Worm (Caenorhabditis elegans) whole organism, mixed stage, embryonic: ENCODE results near the gene mcm-5.

ENCODE experiments used
- M03D4.4 ChIP-seq: sonication (generic microtip); optimal IDR thresholded peaks from 2 replicates; lab custom pipeline; 2017; ENCODE audit warnings: mild to moderate bottlenecking, missing genetic modification characterization, missing compliant biosample characterization
- bed-3 ChIP-seq: fragments of 200-800 bp; sonication (Bioruptor generic); optimal IDR thresholded peaks from 3 replicates; lab custom pipeline; 2018; ENCODE audit warnings: mild to moderate bottlenecking, missing genetic modification characterization, moderate library complexity, missing compliant biosample characterization
- blmp-1 ChIP-seq: fragments of 150-350 bp; optimal IDR thresholded peaks from 2 replicates; lab custom pipeline; 2014; ENCODE audit warnings: missing biosample characterization, missing genetic modification characterization
- ceh-39 ChIP-seq: fragments of 150-350 bp; optimal IDR thresholded peaks from 2 replicates; lab custom pipeline; 2014; ENCODE audit warnings: missing biosample characterization, missing genetic modification characterization
- ceh-43 ChIP-seq: fragments of 200-800 bp; sonication (Bioruptor generic); optimal IDR thresholded peaks from 2 replicates; lab custom pipeline; 2018; ENCODE audit warnings: mild to moderate bottlenecking, missing genetic modification characterization, moderate library complexity, missing compliant biosample characterization
- ceh-83 ChIP-seq: fragments of 200-800 bp; sonication (Bioruptor generic); optimal IDR thresholded peaks from 2 replicates; lab custom pipeline; 2018; ENCODE audit warnings: mild to moderate bottlenecking, missing genetic modification characterization, missing compliant biosample characterization
- ces-1 ChIP-seq: fragments of 150-350 bp; optimal IDR thresholded peaks from 2 replicates; lab custom pipeline; 2014; ENCODE audit warnings: missing biosample characterization, missing genetic modification reagents, missing genetic modification characterization
- cnd-1 ChIP-seq: fragments of 200-800 bp; sonication (Bioruptor generic); optimal IDR thresholded peaks from 2 replicates; lab custom pipeline; 2018; ENCODE audit warnings: mild to moderate bottlenecking, missing genetic modification characterization, missing compliant biosample characterization
- drap-1 ChIP-seq: fragments of 200-800 bp; sonication (Bioruptor generic); optimal IDR thresholded peaks from 3 replicates; lab custom pipeline; 2018; ENCODE audit warnings: mild to moderate bottlenecking, missing genetic modification characterization, missing compliant biosample characterization
- elt-3 ChIP-seq: fragments of 150-350 bp; optimal IDR thresholded peaks from 2 replicates; lab custom pipeline; 2014; ENCODE audit warnings: missing biosample characterization, missing genetic modification characterization
- flh-1 ChIP-seq: fragments of 200-800 bp; sonication (Bioruptor generic); optimal IDR thresholded peaks from 2 replicates; lab custom pipeline; 2018; ENCODE audit warnings: mild to moderate bottlenecking, missing genetic modification characterization, moderate library complexity, missing compliant biosample characterization
- lin-13 ChIP-seq: fragments of 150-350 bp; optimal IDR thresholded peaks from 2 replicates; lab custom pipeline; 2014; ENCODE audit warnings: missing biosample characterization, missing genetic modification characterization
- lin-32 ChIP-seq: fragments of 200-800 bp; sonication (Bioruptor generic); optimal IDR thresholded peaks from 2 replicates; lab custom pipeline; 2018; ENCODE audit warnings: mild to moderate bottlenecking, missing genetic modification characterization, missing compliant biosample characterization
- lsy-2 ChIP-seq: fragments of 150-350 bp; optimal IDR thresholded peaks from 2 replicates; lab custom pipeline; 2014; ENCODE audit warnings: missing biosample characterization, missing genetic modification characterization
- mep-1 ChIP-seq: fragments of 150-350 bp; optimal IDR thresholded peaks from 2 replicates; lab custom pipeline; 2017; ENCODE audit warnings: missing biosample characterization, missing genetic modification reagents, missing genetic modification characterization, inconsistent platforms
- nhr-237 ChIP-seq: fragments of 150-350 bp; optimal IDR thresholded peaks from 2 replicates; lab custom pipeline; 2014; ENCODE audit warnings: missing biosample characterization, missing genetic modification characterization
- nhr-76 ChIP-seq: sonication (generic microtip); optimal IDR thresholded peaks from 2 replicates; lab custom pipeline; 2017; ENCODE audit warnings: missing biosample characterization, missing genetic modification characterization
- sem-2 ChIP-seq: fragments of 200-800 bp; sonication (Bioruptor generic); optimal IDR thresholded peaks from 2 replicates; lab custom pipeline; 2018; ENCODE audit warnings: mild to moderate bottlenecking, missing genetic modification characterization, missing compliant biosample characterization
- sptf-1 ChIP-seq: sonication (generic microtip); optimal IDR thresholded peaks from 2 replicates; lab custom pipeline; 2017; ENCODE audit warnings: mild to moderate bottlenecking, missing genetic modification characterization, moderate library complexity, missing compliant biosample characterization
- tbx-8 ChIP-seq: fragments of 200-800 bp; sonication (Bioruptor generic); optimal IDR thresholded peaks from 2 replicates; lab custom pipeline; 2018; ENCODE audit warnings: mild to moderate bottlenecking, missing genetic modification characterization, moderate library complexity, missing compliant biosample characterization
- unc-120 ChIP-seq: sonication (generic microtip); optimal IDR thresholded peaks from 2 replicates; lab custom pipeline; 2017; ENCODE audit warnings: missing genetic modification characterization, missing compliant biosample characterization; ENCODE audit not compliant: poor library complexity, severe bottlenecking
- unc-39 ChIP-seq: fragments of 150-350 bp; optimal IDR thresholded peaks from 2 replicates; lab custom pipeline; 2014; ENCODE audit warnings: missing biosample characterization, missing genetic modification characterization
- zip-8 ChIP-seq: fragments of 150-350 bp; optimal IDR thresholded peaks from 2 replicates; lab custom pipeline; 2014; ENCODE audit warnings: missing biosample characterization, missing genetic modification characterization
- ztf-11 ChIP-seq: fragments of 150-350 bp; optimal IDR thresholded peaks from 2 replicates; lab custom pipeline; 2014; ENCODE audit warnings: missing biosample characterization, missing genetic modification characterization

Gene mcm-5

DNA sequence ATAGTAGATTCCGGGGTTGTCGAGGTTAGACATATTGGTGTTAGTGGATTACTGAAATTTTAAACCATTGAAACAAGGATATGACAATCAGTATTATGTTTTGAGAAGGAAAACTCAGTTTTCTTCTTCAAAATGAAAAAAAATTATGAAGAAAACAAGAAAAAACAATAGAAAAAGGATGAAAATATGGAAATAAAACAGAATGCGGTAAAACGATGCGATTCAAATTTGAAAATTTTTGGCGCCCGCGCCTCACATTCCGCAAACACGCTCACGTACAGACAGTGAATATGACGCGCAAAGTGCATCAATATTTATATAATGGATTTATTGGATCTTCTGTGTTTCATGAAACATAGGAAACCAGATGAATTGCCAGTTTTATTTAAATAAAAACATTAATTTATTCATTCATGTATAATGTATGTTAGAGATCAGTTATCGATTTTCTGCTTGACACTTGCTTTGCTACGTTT, at the start of gene mcm-5:
Gene mcm-5, minus strand, starts transcription at position 51 of the 476 bp plus-strand sequence.
- TF ChIP-seq ces-1 (GFP tag; lab: Kevin White, UChicago): peak; percentile 56
- TF ChIP-seq sptf-1 (tag; lab: Kevin White, UChicago): no peak
- no peak for TF ChIP-seq ceh-83
- TF ChIP-seq lsy-2 (tag; lab: Kevin White, UChicago): peak; percentile 30
- TF ChIP-seq M03D4.4 (tag; lab: Kevin White, UChicago): no peak
- TF ChIP-seq bed-3: no peak
- peak; percentile 22 for TF ChIP-seq ceh-39 (tag; lab: Kevin White, UChicago)
- peak; percentile 67 for TF ChIP-seq mep-1 (tag; lab: Kevin White, UChicago)
- TF ChIP-seq nhr-237 (tag; lab: Kevin White, UChicago): no peak

DNA sequence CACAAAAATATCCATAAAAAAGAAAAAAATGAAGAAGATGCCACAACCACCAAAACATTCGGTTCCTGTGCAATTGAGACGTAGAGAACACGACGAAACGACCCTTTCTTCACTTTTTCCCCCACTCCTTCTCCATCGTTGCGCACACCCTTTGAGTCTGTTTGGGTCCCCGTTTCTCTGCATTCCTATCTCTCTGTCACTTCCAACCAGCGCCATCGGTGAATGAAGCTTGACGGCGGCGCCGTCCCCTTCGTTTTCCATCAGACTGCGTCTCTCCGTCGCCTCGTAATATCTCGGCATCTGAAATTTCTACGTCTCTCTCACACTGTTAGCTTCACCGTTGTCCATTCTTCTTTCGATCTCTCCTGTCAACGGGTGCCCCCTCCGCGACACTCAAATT, 44.5 kb upstream of the mcm-5 start:
- TF ChIP-seq ztf-11 (tag; lab: Kevin White, UChicago): no peak
- TF ChIP-seq lin-13 (tag; lab: Kevin White, UChicago): no peak
- TF ChIP-seq sptf-1 (tag; lab: Kevin White, UChicago): no peak
- no peak for TF ChIP-seq ceh-39 (tag; lab: Kevin White, UChicago)
- TF ChIP-seq nhr-76 (tag; lab: Kevin White, UChicago): no peak
- TF ChIP-seq flh-1: no peak
- no peak for TF ChIP-seq drap-1
- TF ChIP-seq M03D4.4 (tag; lab: Kevin White, UChicago): no peak
- no peak for TF ChIP-seq blmp-1 (tag; lab: Kevin White, UChicago)
- no peak for TF ChIP-seq nhr-237 (tag; lab: Kevin White, UChicago)
- no peak for TF ChIP-seq ceh-43 (GFP tag; lab: Kevin White, UChicago)
- TF ChIP-seq zip-8: no peak

DNA sequence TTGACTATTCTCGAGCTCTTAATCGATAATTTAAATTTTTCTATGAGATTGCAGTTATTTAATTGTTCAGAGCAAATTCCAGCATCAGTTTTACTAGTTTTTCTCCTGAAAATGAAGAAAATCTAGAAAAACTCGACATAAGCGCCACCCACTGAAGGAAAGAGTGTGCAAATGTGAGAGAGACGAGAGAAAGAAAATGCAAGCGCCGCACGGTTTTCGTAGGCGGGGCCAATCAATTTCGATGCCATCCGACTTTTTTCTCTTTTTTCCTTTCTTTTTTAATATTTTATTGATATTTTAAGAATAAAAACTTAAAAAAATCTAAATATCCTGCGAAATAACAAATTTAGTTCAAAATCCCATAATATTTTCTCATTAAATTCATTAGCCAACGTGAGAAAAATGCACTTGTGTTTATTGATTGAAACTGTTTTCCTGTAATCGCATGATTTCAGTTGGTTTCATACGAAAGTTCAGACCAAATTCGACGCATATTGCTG, 41.5 kb upstream of the mcm-5 start, which contains the start of gene cdk-12:
Gene cdk-12, plus strand, starts transcription at position 450 of the 500 bp plus-strand sequence.
- peak; percentile 46 for TF ChIP-seq sptf-1 (tag; lab: Kevin White, UChicago)
- TF ChIP-seq lin-13 (tag; lab: Kevin White, UChicago): no peak
- peak; percentile 13 for TF ChIP-seq lsy-2 (tag; lab: Kevin White, UChicago)
- TF ChIP-seq ces-1 (GFP tag; lab: Kevin White, UChicago): peak; percentile 40
- peak; percentile 76 for TF ChIP-seq mep-1 (tag; lab: Kevin White, UChicago)
- no peak for TF ChIP-seq lin-32

DNA sequence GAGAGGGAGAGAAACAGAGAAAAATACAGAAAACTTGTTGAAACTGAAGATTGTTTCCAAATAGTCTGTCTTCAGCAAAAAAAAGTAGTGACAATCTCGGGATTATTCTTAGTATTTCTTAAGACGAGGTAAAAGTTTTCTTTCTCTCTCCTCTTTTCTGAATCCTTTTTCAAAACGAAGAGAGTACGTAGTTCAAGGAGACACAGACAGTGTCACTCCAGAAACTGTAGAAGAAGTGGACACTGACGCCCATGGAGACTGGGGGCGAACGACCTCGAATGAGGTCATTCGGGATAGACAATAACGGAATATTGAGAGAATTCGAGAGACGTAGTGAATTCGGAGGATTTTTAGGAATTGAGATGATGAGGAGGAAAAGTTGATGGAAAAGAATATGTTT, 39.9 kb upstream of the mcm-5 start, which contains the start of gene gly-6:
Gene gly-6, minus strand, starts transcription at position 245 of the 400 bp plus-strand sequence.
- TF ChIP-seq tbx-8 (no peak), unc-120 (tag; lab: Kevin White, UChicago) (no peak)
- TF ChIP-seq, all 35 proteins: peak for 0

DNA sequence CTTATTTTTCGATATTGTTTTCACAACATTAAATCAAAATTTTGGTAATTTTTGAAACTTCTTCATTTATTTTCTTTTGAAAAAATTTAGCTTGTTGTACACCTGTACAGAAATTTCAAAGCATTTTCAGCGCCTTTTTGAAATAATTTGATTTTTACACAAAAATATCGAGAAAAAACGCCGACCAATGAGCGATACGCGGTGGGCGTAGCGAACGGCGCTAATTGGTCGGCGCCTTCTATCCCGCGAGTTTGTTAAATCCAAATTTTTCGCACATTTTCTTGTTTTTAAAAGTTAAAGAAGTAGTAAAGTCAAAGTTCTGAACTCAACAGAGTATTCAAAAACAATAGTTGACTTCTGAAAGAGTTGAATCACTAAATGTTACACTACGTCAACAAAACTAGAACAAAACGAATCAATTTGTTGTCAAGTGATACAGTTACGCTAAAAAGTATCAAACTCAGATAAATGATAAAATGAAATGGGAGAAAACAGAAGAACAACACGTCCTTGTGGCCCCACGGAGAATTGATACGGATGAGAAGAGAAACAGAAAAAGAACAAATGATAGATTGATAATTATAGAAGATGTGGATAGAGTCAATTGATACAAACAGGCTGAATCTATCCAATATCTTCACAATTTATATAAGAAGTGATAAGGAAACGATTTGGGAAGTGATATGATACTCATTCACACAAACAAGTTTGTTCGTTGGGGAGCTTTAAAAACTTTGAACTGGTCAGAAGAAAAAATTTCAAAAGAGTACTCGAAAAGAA, 37.3 kb upstream of the mcm-5 start:
- TF ChIP-seq unc-39 (tag; lab: Kevin White, UChicago) (no peak), ceh-43 (GFP tag; lab: Kevin White, UChicago) (no peak), elt-3 (peak; percentile 19), lin-32 (no peak), cnd-1 (tag; lab: Kevin White, UChicago) (no peak), sem-2 (no peak)

DNA sequence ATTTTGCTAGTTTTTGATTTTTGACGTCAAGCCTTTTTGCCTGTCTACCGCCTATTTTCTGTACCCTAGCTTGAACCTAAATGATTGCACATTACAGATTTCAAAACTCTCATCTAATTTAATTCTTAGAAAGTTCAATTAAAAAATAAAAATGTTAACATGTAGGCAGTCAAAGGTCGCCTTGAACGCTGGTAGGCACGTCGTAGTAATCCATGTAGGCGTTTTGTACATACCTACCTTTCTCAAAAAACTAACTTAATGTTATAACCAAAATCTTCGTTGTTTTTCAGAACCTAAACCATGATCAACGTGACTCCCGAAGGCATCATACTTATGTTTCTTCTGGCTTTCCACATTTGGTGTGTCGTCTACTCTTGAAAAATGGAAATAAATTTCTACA, 32.8 kb upstream of the mcm-5 start, which contains the start of gene H38K22.9:
Gene H38K22.9, plus strand, starts transcription at position 301 of the 400 bp plus-strand sequence.
- TF ChIP-seq blmp-1 (tag; lab: Kevin White, UChicago) (no peak), nhr-237 (tag; lab: Kevin White, UChicago) (no peak)

DNA sequence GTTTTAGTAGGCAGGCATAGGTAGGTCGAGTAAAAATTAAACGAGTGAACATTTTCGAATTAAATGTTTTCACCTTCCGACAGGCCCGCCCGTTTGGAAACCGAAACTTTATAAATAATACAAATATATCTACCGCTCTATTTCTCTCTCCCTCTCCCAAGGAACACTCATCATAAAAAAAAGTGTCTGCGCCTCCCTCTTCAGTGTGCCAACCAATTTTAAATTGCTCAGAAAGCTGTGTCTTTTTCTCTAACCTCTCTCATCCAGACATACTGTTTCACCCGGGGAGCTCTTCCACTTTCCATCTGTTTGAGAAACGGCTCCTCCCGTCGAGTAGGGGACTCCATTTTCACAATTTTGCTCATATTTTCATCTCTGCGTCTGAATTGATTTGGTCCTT, 32.1 kb upstream of the mcm-5 start:
- TF ChIP-seq lin-32: no peak
- peak; percentile 30 for TF ChIP-seq nhr-237 (tag; lab: Kevin White, UChicago)
- TF ChIP-seq ces-1 (GFP tag; lab: Kevin White, UChicago): peak; percentile 73
- TF ChIP-seq mep-1 (tag; lab: Kevin White, UChicago): no peak
- no peak for TF ChIP-seq cnd-1 (tag; lab: Kevin White, UChicago)
- peak; percentile 55 for TF ChIP-seq unc-120 (tag; lab: Kevin White, UChicago)
